Worm (Caenorhabditis elegans) whole organism, L3 larva: ENCODE measurements around the gene F56C4.2.

Experiments used
- aly-2 ChIP-seq: fragments of 150-350 bp; optimal IDR thresholded peaks from 2 replicates; lab custom pipeline; 2014; ENCODE audit warnings: missing biosample characterization, missing genetic modification characterization
- ama-1 ChIP-seq: fragments of 150-350 bp; optimal IDR thresholded peaks from 2 replicates; lab custom pipeline; 2018
- ceh-16 ChIP-seq: sonication (generic microtip); optimal IDR thresholded peaks from 2 replicates; lab custom pipeline; 2017; ENCODE audit warnings: missing biosample characterization, missing genetic modification characterization
- ceh-28 ChIP-seq: fragments of 150-350 bp; optimal IDR thresholded peaks from 2 replicates; lab custom pipeline; 2014; ENCODE audit warnings: missing biosample characterization, missing genetic modification reagents, missing genetic modification characterization
- ceh-9 ChIP-seq: sonication (generic microtip); optimal IDR thresholded peaks from 2 replicates; lab custom pipeline; 2018; ENCODE audit warnings: missing biosample characterization, missing genetic modification characterization
- daf-12 ChIP-seq: fragments of 150-350 bp; optimal IDR thresholded peaks from 2 replicates; lab custom pipeline; 2014; ENCODE audit warnings: missing biosample characterization, missing genetic modification reagents, missing genetic modification characterization
- egl-27 ChIP-seq: sonication (generic microtip); optimal IDR thresholded peaks from 4 replicates; lab custom pipeline; 2017; ENCODE audit warnings: missing biosample characterization, missing genetic modification reagents, missing genetic modification characterization
- elt-2 ChIP-seq: sonication (generic microtip); optimal IDR thresholded peaks from 2 replicates; lab custom pipeline; 2016; ENCODE audit warnings: missing genetic modification reagents, mild to moderate bottlenecking, missing genetic modification characterization, missing compliant biosample characterization
- fos-1 ChIP-seq: fragments of 150-350 bp; optimal IDR thresholded peaks from 2 replicates; lab custom pipeline; 2014; ENCODE audit warnings: missing biosample characterization, missing genetic modification characterization
- hmg-11 ChIP-seq: sonication (generic microtip); optimal IDR thresholded peaks from 2 replicates; lab custom pipeline; 2016; ENCODE audit warnings: missing genetic modification characterization, missing compliant biosample characterization
- jun-1 ChIP-seq: fragments of 150-350 bp; optimal IDR thresholded peaks from 2 replicates; lab custom pipeline; 2014; ENCODE audit warnings: missing biosample characterization, missing genetic modification reagents, missing genetic modification characterization
- lin-39 ChIP-seq: fragments of 150-350 bp; optimal IDR thresholded peaks from 2 replicates; lab custom pipeline; 2018; ENCODE audit warnings: missing biosample characterization, missing genetic modification reagents, missing genetic modification characterization
- lsy-12 ChIP-seq: sonication (generic microtip); optimal IDR thresholded peaks from 2 replicates; lab custom pipeline; 2016; ENCODE audit warnings: mild to moderate bottlenecking, missing genetic modification characterization, missing compliant biosample characterization
- mdl-1 ChIP-seq: fragments of 150-350 bp; optimal IDR thresholded peaks from 2 replicates; lab custom pipeline; 2014; ENCODE audit warnings: missing biosample characterization, missing genetic modification characterization
- mml-1 ChIP-seq: fragments of 150-350 bp; sonication (generic microtip); optimal IDR thresholded peaks from 3 replicates; lab custom pipeline; 2014; ENCODE audit warnings: missing biosample characterization, missing genetic modification characterization
- nhr-11 ChIP-seq: fragments of 150-350 bp; optimal IDR thresholded peaks from 2 replicates; lab custom pipeline; 2014; ENCODE audit warnings: missing biosample characterization, missing genetic modification characterization
- nhr-12 ChIP-seq: fragments of 150-350 bp; optimal IDR thresholded peaks from 2 replicates; lab custom pipeline; 2014; ENCODE audit warnings: missing biosample characterization, missing genetic modification characterization
- nhr-23 ChIP-seq: fragments of 150-350 bp; optimal IDR thresholded peaks from 2 replicates; lab custom pipeline; 2014; ENCODE audit warnings: missing biosample characterization, missing genetic modification reagents, missing genetic modification characterization
- nhr-25 ChIP-seq: sonication (generic microtip); optimal IDR thresholded peaks from 2 replicates; lab custom pipeline; 2017; ENCODE audit warnings: missing biosample characterization, missing genetic modification characterization
- nhr-43 ChIP-seq: sonication (generic microtip); optimal IDR thresholded peaks from 2 replicates; lab custom pipeline; 2016; ENCODE audit warnings: mild to moderate bottlenecking, missing genetic modification characterization, missing compliant biosample characterization; ENCODE audit not compliant: poor library complexity, severe bottlenecking
- nhr-67 ChIP-seq: fragments of 150-350 bp; optimal IDR thresholded peaks from 2 replicates; lab custom pipeline; 2014; ENCODE audit warnings: missing biosample characterization, missing genetic modification characterization
- nhr-76 ChIP-seq: fragments of 150-350 bp; sonication (generic microtip); optimal IDR thresholded peaks from 5 replicates; lab custom pipeline; 2014; ENCODE audit warnings: missing biosample characterization, missing genetic modification characterization
- nhr-77 ChIP-seq: fragments of 150-350 bp; optimal IDR thresholded peaks from 2 replicates; lab custom pipeline; 2014; ENCODE audit warnings: missing biosample characterization, missing genetic modification characterization
- pqm-1 ChIP-seq: fragments of 150-350 bp; optimal IDR thresholded peaks from 2 replicates; lab custom pipeline; 2017; ENCODE audit warnings: missing biosample characterization, missing genetic modification characterization, inconsistent platforms
- sea-2 ChIP-seq: fragments of 150-350 bp; sonication (generic microtip); optimal IDR thresholded peaks from 4 replicates; lab custom pipeline; 2014; ENCODE audit warnings: missing biosample characterization, missing genetic modification reagents, missing genetic modification characterization
- tbx-2 ChIP-seq: sonication (generic microtip); optimal IDR thresholded peaks from 2 replicates; lab custom pipeline; 2016; ENCODE audit warnings: mild to moderate bottlenecking, missing genetic modification characterization, missing compliant biosample characterization
- unc-62 ChIP-seq: fragments of 150-350 bp; sonication (generic microtip); optimal IDR thresholded peaks from 4 replicates; lab custom pipeline; 2014; ENCODE audit warnings: missing biosample characterization, missing genetic modification reagents, missing genetic modification characterization
- zag-1 ChIP-seq: fragments of 150-350 bp; optimal IDR thresholded peaks from 2 replicates; lab custom pipeline; 2014; ENCODE audit warnings: missing biosample characterization, missing genetic modification characterization
- ztf-4 ChIP-seq: fragments of 150-350 bp; optimal IDR thresholded peaks from 2 replicates; lab custom pipeline; 2014; ENCODE audit warnings: missing biosample characterization, missing genetic modification characterization

F56C4.2 gene

ce11 chrIV:10602644-10603043, 36.4 kb upstream of the F56C4.2 start, which contains the start of gene R09H10.2:
TSS of gene R09H10.2 (plus strand) at chrIV:10602944.
- TF ChIP-seq nhr-43 (tag; lab: Kevin White, UChicago) (no peak), zag-1 (no peak), nhr-12 (no peak), nhr-77 (no peak), nhr-76 (tag; lab: Kevin White, UChicago) (no peak), sea-2 (GFP tag; lab: Kevin White, UChicago) (no peak)

- peak; percentile 77 for TF ChIP-seq elt-2 (tag; lab: Kevin White, UChicago)
- TF ChIP-seq ceh-9 (tag; lab: Kevin White, UChicago), result no peak
- TF ChIP-seq pqm-1 (tag; lab: Kevin White, UChicago), result peak; percentile 19
These were observed 32.4 kb upstream of the F56C4.2 start, which contains the start of gene R09H10.3 for ce11 chrIV:10606575-10607080. TSS of gene R09H10.3 (plus strand) at chrIV:10607030.

ce11 chrIV:10608275-10608674, 30.8 kb upstream of the F56C4.2 start, which contains the start of gene R09H10.6:
TSS of gene R09H10.6 (plus strand) at chrIV:10608575.
- TF ChIP-seq zag-1, result no peak
- no peak for TF ChIP-seq aly-2 (tag; lab: Kevin White, UChicago)

- TF ChIP-seq aly-2 (tag; lab: Kevin White, UChicago) (no peak), lin-39 (tag; lab: Kevin White, UChicago) (no peak), ceh-28 (tag; lab: Kevin White, UChicago) (no peak), ceh-9 (tag; lab: Kevin White, UChicago) (no peak)
These were observed 29.2 kb upstream of the F56C4.2 start for ce11 chrIV:10609920-10610319.

- no peak for TF ChIP-seq ceh-28 (tag; lab: Kevin White, UChicago)
- peak; percentile 36 for TF ChIP-seq nhr-25 (tag; lab: Kevin White, UChicago)
- peak; percentile 5 for TF ChIP-seq nhr-23 (tag; lab: Kevin White, UChicago)
These were observed 26.8 kb upstream of the F56C4.2 start for ce11 chrIV:10612281-10612680.

- TF ChIP-seq fos-1 (tag; lab: Kevin White, UChicago), result no peak
- peak; percentile 11 for TF ChIP-seq ama-1 (lab: Kevin White, UChicago)
- TF ChIP-seq nhr-23 (tag; lab: Kevin White, UChicago), result peak; percentile 22
- TF ChIP-seq jun-1 (tag; lab: Kevin White, UChicago), result no peak
- TF ChIP-seq tbx-2 (tag; lab: Kevin White, UChicago), result no peak
- TF ChIP-seq ceh-28 (tag; lab: Kevin White, UChicago), result no peak
- no peak for TF ChIP-seq lsy-12
- TF ChIP-seq nhr-43 (tag; lab: Kevin White, UChicago), result peak; percentile 53
- TF ChIP-seq hmg-11 (tag; lab: Kevin White, UChicago), result no peak
- no peak for TF ChIP-seq ztf-4 (tag; lab: Kevin White, UChicago)
- peak; percentile 66 for TF ChIP-seq nhr-25 (tag; lab: Kevin White, UChicago)
- no peak for TF ChIP-seq nhr-77
- TF ChIP-seq nhr-76 (tag; lab: Kevin White, UChicago), result no peak
- TF ChIP-seq ceh-16 (tag; lab: Kevin White, UChicago), result no peak
- no peak for TF ChIP-seq pqm-1 (tag; lab: Kevin White, UChicago)
- TF ChIP-seq ceh-9 (tag; lab: Kevin White, UChicago), result no peak
- no peak for TF ChIP-seq nhr-67 (tag; lab: Kevin White, UChicago)
- no peak for TF ChIP-seq egl-27
- TF ChIP-seq, all 47 proteins: peak for 4
These were observed 24.1 kb upstream of the F56C4.2 start, which contains the start of gene ptr-14 for ce11 chrIV:10614918-10615477. TSS of gene ptr-14 (plus strand) at chrIV:10615427.

- TF ChIP-seq daf-12 (no peak), mdl-1 (tag; lab: Kevin White, UChicago) (no peak), elt-2 (tag; lab: Kevin White, UChicago) (no peak), unc-62 (GFP tag; lab: Kevin White, UChicago) (no peak), nhr-76 (tag; lab: Kevin White, UChicago) (no peak), nhr-25 (tag; lab: Kevin White, UChicago) (no peak), ztf-4 (tag; lab: Kevin White, UChicago) (no peak), nhr-11 (tag; lab: Kevin White, UChicago) (no peak), mml-1 (no peak)
These were observed 22.7 kb upstream of the F56C4.2 start for ce11 chrIV:10616366-10616765.
